Worm (Caenorhabditis elegans): ENCODE results near the gene C23G10.2.

DNA sequence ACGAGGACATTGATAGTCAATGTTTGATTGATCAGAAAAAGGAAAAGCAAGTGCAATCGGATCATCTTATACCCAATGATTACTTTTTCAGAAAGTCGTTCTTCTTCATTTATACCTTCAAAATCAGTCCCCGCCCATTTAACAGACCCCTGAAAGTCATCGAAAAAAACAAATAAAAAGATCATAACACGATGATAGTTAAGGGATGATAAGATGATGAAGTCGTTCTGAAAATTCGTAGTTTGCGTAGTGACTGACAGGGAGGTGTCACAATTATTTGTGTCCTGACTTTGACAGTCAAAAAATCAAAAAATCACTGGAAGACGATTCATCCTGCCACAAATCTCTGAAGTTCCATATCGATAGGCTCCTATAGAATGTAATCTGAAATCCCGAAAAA, 13.4 kb upstream of the C23G10.2 start, which contains the start of gene ugt-66:
- TF ChIP-seq aly-1 (tag; optimal IDR thresholded peaks at IDR 0.05) (no peak), scrt-1 (GFP tag; IDR thresholded peaks at IDR 0.05) (no peak), pes-1 (GFP tag; IDR thresholded peaks at IDR 0.05) (no peak), sea-1 (GFP tag; conservative IDR thresholded peaks at IDR 0.05) (no peak), flt-1 (GFP tag; IDR thresholded peaks at IDR 0.05) (no peak), ama-1 (optimal IDR thresholded peaks at IDR 0.05) (no peak), tbx-37 (GFP tag; conservative IDR thresholded peaks at IDR 0.05) (no peak)
